Worm (Caenorhabditis elegans) whole organism, mixed stage, embryonic: ENCODE results near the gene pes-9.

Source experiments
- bed-3 ChIP-seq: fragments of 200-800 bp; sonication (Bioruptor generic); optimal IDR thresholded peaks from 3 replicates; lab custom pipeline; 2018; ENCODE audit warnings: mild to moderate bottlenecking, missing genetic modification characterization, moderate library complexity, missing compliant biosample characterization
- blmp-1 ChIP-seq: fragments of 150-350 bp; optimal IDR thresholded peaks from 2 replicates; lab custom pipeline; 2014; ENCODE audit warnings: missing biosample characterization, missing genetic modification characterization
- ceh-39 ChIP-seq: fragments of 150-350 bp; optimal IDR thresholded peaks from 2 replicates; lab custom pipeline; 2014; ENCODE audit warnings: missing biosample characterization, missing genetic modification characterization
- ceh-43 ChIP-seq: fragments of 200-800 bp; sonication (Bioruptor generic); optimal IDR thresholded peaks from 2 replicates; lab custom pipeline; 2018; ENCODE audit warnings: mild to moderate bottlenecking, missing genetic modification characterization, moderate library complexity, missing compliant biosample characterization
- ceh-83 ChIP-seq: fragments of 200-800 bp; sonication (Bioruptor generic); optimal IDR thresholded peaks from 2 replicates; lab custom pipeline; 2018; ENCODE audit warnings: mild to moderate bottlenecking, missing genetic modification characterization, missing compliant biosample characterization
- ces-1 ChIP-seq: fragments of 150-350 bp; optimal IDR thresholded peaks from 2 replicates; lab custom pipeline; 2014; ENCODE audit warnings: missing biosample characterization, missing genetic modification reagents, missing genetic modification characterization
- cnd-1 ChIP-seq: fragments of 200-800 bp; sonication (Bioruptor generic); optimal IDR thresholded peaks from 2 replicates; lab custom pipeline; 2018; ENCODE audit warnings: mild to moderate bottlenecking, missing genetic modification characterization, missing compliant biosample characterization
- drap-1 ChIP-seq: fragments of 200-800 bp; sonication (Bioruptor generic); optimal IDR thresholded peaks from 3 replicates; lab custom pipeline; 2018; ENCODE audit warnings: mild to moderate bottlenecking, missing genetic modification characterization, missing compliant biosample characterization
- elt-1 ChIP-seq: sonication (generic microtip); optimal IDR thresholded peaks from 2 replicates; lab custom pipeline; 2017; ENCODE audit warnings: missing genetic modification characterization, mild to moderate bottlenecking, missing compliant biosample characterization, antibody characterized with exemption, moderate library complexity, borderline replicate concordance; ENCODE audit not compliant: insufficient read depth
- elt-3 ChIP-seq: fragments of 150-350 bp; optimal IDR thresholded peaks from 2 replicates; lab custom pipeline; 2014; ENCODE audit warnings: missing biosample characterization, missing genetic modification characterization
- flh-1 ChIP-seq: fragments of 200-800 bp; sonication (Bioruptor generic); optimal IDR thresholded peaks from 2 replicates; lab custom pipeline; 2018; ENCODE audit warnings: mild to moderate bottlenecking, missing genetic modification characterization, moderate library complexity, missing compliant biosample characterization
- ham-2 ChIP-seq: fragments of 200-800 bp; sonication (Bioruptor generic); optimal IDR thresholded peaks from 2 replicates; lab custom pipeline; 2018; ENCODE audit warnings: mild to moderate bottlenecking, missing genetic modification characterization, missing compliant biosample characterization
- hlh-1 ChIP-seq: fragments of 150-350 bp; optimal IDR thresholded peaks from 2 replicates; lab custom pipeline; 2014; ENCODE audit warnings: missing biosample characterization, missing genetic modification reagents, missing genetic modification characterization
- lin-13 ChIP-seq: fragments of 150-350 bp; optimal IDR thresholded peaks from 2 replicates; lab custom pipeline; 2014; ENCODE audit warnings: missing biosample characterization, missing genetic modification characterization
- lin-32 ChIP-seq: fragments of 200-800 bp; sonication (Bioruptor generic); optimal IDR thresholded peaks from 2 replicates; lab custom pipeline; 2018; ENCODE audit warnings: mild to moderate bottlenecking, missing genetic modification characterization, missing compliant biosample characterization
- lsy-2 ChIP-seq: fragments of 150-350 bp; optimal IDR thresholded peaks from 2 replicates; lab custom pipeline; 2014; ENCODE audit warnings: missing biosample characterization, missing genetic modification characterization
- mab-5 ChIP-seq: fragments of 150-350 bp; optimal IDR thresholded peaks from 2 replicates; lab custom pipeline; 2014; ENCODE audit warnings: missing biosample characterization, missing genetic modification characterization
- mep-1 ChIP-seq: fragments of 150-350 bp; optimal IDR thresholded peaks from 2 replicates; lab custom pipeline; 2017; ENCODE audit warnings: missing biosample characterization, missing genetic modification reagents, missing genetic modification characterization, inconsistent platforms
- mls-2 ChIP-seq: sonication (generic microtip); optimal IDR thresholded peaks from 2 replicates; lab custom pipeline; 2016; ENCODE audit warnings: mild to moderate bottlenecking, missing genetic modification characterization, moderate library complexity, missing compliant biosample characterization
- nhr-12 ChIP-seq: fragments of 150-350 bp; optimal IDR thresholded peaks from 2 replicates; lab custom pipeline; 2014; ENCODE audit warnings: missing biosample characterization, missing genetic modification characterization
- nhr-237 ChIP-seq: fragments of 150-350 bp; optimal IDR thresholded peaks from 2 replicates; lab custom pipeline; 2014; ENCODE audit warnings: missing biosample characterization, missing genetic modification characterization
- nhr-28 ChIP-seq: fragments of 150-350 bp; optimal IDR thresholded peaks from 2 replicates; lab custom pipeline; 2014; ENCODE audit warnings: missing biosample characterization, missing genetic modification characterization
- nhr-76 ChIP-seq: sonication (generic microtip); optimal IDR thresholded peaks from 2 replicates; lab custom pipeline; 2017; ENCODE audit warnings: missing biosample characterization, missing genetic modification characterization
- pha-4 ChIP-seq: fragments of 150-350 bp; optimal IDR thresholded peaks from 2 replicates; lab custom pipeline; 2018; ENCODE audit warnings: missing biosample characterization, missing genetic modification reagents, missing genetic modification characterization
- sem-2 ChIP-seq: fragments of 200-800 bp; sonication (Bioruptor generic); optimal IDR thresholded peaks from 2 replicates; lab custom pipeline; 2018; ENCODE audit warnings: mild to moderate bottlenecking, missing genetic modification characterization, missing compliant biosample characterization
- snpc-4 ChIP-seq: fragments of 150-350 bp; optimal IDR thresholded peaks from 2 replicates; lab custom pipeline; 2014; ENCODE audit warnings: missing biosample characterization, missing genetic modification characterization
- tbx-8 ChIP-seq: fragments of 200-800 bp; sonication (Bioruptor generic); optimal IDR thresholded peaks from 2 replicates; lab custom pipeline; 2018; ENCODE audit warnings: mild to moderate bottlenecking, missing genetic modification characterization, moderate library complexity, missing compliant biosample characterization
- unc-120 ChIP-seq: sonication (generic microtip); optimal IDR thresholded peaks from 2 replicates; lab custom pipeline; 2017; ENCODE audit warnings: missing genetic modification characterization, missing compliant biosample characterization; ENCODE audit not compliant: poor library complexity, severe bottlenecking
- unc-62 ChIP-seq: fragments of 150-350 bp; optimal IDR thresholded peaks from 2 replicates; lab custom pipeline; 2014; ENCODE audit warnings: missing biosample characterization, missing genetic modification reagents, missing genetic modification characterization
- ztf-11 ChIP-seq: fragments of 150-350 bp; optimal IDR thresholded peaks from 2 replicates; lab custom pipeline; 2014; ENCODE audit warnings: missing biosample characterization, missing genetic modification characterization

Gene pes-9

DNA sequence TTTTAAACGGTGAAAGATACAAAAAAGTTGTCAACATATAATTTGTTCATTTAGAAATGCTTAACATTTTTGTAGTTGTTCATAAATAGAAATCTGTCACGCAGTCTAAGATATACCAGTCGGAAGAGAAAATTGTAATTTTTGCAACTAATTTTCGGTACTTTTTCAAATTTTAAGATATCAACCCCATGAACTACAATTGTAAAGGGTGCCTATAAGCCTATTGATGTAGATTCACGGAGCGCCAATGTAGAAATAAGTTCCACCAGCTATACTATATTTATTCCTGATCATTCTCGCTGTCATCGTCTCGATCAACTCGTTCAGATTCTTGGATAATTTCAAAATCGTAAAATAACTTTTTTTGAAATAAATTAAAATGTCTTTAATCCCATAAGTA, 1.9 kb downstream of the pes-9 start:
- TF ChIP-seq nhr-76 (no peak), flh-1 (GFP tag; lab: Kevin White, UChicago) (no peak), mab-5 (no peak), ces-1 (GFP tag; lab: Kevin White, UChicago) (no peak), tbx-8 (GFP tag; lab: Kevin White, UChicago) (no peak), nhr-28 (tag; lab: Kevin White, UChicago) (no peak), hlh-1 (tag; lab: Kevin White, UChicago) (no peak), unc-62 (GFP tag; lab: Kevin White, UChicago) (no peak), unc-120 (tag; lab: Kevin White, UChicago) (no peak), ceh-43 (no peak), drap-1 (GFP tag; lab: Kevin White, UChicago) (no peak), ham-2 (GFP tag; lab: Kevin White, UChicago) (no peak), elt-3 (tag; lab: Kevin White, UChicago) (no peak), lsy-2 (tag; lab: Kevin White, UChicago) (no peak), pha-4 (no peak), sem-2 (no peak), ceh-39 (tag; lab: Kevin White, UChicago) (no peak)
- TF ChIP-seq, all 35 proteins: peak for 0

DNA sequence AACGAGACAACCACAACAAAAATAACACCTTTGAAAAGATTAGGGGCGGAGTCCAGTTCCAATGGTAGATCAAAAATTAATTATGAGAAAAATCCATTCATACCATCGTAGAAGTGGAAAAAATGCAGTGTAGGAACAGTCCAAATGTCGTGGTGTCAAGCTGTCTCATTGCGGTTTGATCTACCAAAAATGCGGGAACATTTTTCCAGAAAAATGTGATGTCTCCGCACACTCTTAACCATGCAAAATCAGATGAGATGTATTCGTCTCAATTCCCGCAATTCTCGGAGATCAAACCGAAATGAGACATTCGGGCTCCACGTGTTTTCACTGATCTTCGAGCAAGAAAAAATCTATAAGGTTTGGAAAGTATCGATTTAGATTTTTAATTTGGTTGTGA, 2.7 kb downstream of the pes-9 start:
- TF ChIP-seq lin-13 (tag; lab: Kevin White, UChicago) (no peak), ceh-83 (GFP tag; lab: Kevin White, UChicago) (no peak), nhr-28 (tag; lab: Kevin White, UChicago) (no peak), blmp-1 (tag; lab: Kevin White, UChicago) (no peak), mep-1 (tag; lab: Kevin White, UChicago) (no peak), nhr-76 (no peak), elt-1 (tag; lab: Kevin White, UChicago) (no peak), drap-1 (GFP tag; lab: Kevin White, UChicago) (no peak), sem-2 (no peak), mab-5 (no peak), mls-2 (tag; lab: Kevin White, UChicago) (no peak), bed-3 (GFP tag; lab: Kevin White, UChicago) (no peak), unc-120 (tag; lab: Kevin White, UChicago) (no peak), ces-1 (GFP tag; lab: Kevin White, UChicago) (no peak), ceh-39 (tag; lab: Kevin White, UChicago) (no peak), ham-2 (GFP tag; lab: Kevin White, UChicago) (no peak), ztf-11 (no peak), tbx-8 (GFP tag; lab: Kevin White, UChicago) (no peak), snpc-4 (tag; lab: Kevin White, UChicago) (no peak)

DNA sequence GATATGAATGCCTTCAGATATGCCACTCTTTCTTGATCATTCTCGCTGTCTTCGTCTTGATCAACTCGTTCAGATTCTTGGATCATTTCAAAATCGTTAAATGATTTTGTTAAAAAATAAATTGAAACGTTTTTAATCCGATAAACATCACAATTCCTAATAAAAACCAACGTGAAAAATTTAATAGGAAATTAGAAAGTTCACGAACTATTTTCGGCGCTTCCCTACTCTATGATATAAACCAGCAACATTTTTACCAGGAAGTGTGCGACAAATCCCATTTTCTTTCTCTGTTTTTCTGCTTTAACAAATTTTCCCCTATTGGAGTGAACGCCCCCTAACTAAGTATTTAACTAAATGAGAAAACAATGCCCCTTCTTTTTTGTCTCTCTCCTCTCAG, 11.5 kb downstream of the pes-9 start, which contains the start of gene Y40H4A.2:
TSS of gene Y40H4A.2 (minus strand) at position 101 of the 400 bp plus-strand sequence.
- TF ChIP-seq nhr-237: no peak
- TF ChIP-seq blmp-1 (tag; lab: Kevin White, UChicago): no peak
- no peak for TF ChIP-seq ces-1 (GFP tag; lab: Kevin White, UChicago)
- no peak for TF ChIP-seq lin-13 (tag; lab: Kevin White, UChicago)
- TF ChIP-seq unc-120 (tag; lab: Kevin White, UChicago): no peak
- TF ChIP-seq nhr-76: no peak
- no peak for TF ChIP-seq mep-1 (tag; lab: Kevin White, UChicago)
- TF ChIP-seq lin-32: no peak
- no peak for TF ChIP-seq ceh-43
- TF ChIP-seq sem-2: no peak
- no peak for TF ChIP-seq cnd-1 (tag; lab: Kevin White, UChicago)
- no peak for TF ChIP-seq nhr-12
- no peak for TF ChIP-seq pha-4
- no peak for TF ChIP-seq ham-2 (GFP tag; lab: Kevin White, UChicago)
- no peak for TF ChIP-seq elt-1 (tag; lab: Kevin White, UChicago)
- TF ChIP-seq elt-3 (tag; lab: Kevin White, UChicago): no peak

DNA sequence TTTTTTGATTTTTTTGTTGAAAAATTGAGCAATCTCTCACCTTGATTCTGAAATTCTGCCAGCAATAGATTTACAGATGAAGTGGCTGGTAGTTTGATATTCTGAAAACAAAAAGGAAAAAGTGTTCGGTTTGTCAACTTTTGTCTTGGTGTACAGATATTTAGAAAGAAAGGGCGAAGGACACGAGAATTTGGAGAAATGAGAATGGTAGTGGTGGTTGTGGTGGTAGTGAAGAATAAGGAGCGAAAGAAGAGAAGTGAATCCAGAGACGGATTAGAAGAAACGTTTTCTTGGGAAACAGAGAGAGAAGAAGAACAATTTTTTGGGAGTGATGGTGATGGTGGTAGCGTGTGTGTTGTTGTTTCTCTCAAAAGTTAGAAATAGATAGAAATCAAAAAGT, 17.2 kb downstream of the pes-9 start, which contains the start of gene gar-3:
TSS of gene gar-3 (minus strand) at position 101 of the 400 bp plus-strand sequence.
- TF ChIP-seq lin-32 (no peak), mep-1 (tag; lab: Kevin White, UChicago) (no peak), mls-2 (tag; lab: Kevin White, UChicago) (no peak), ceh-43 (no peak), pha-4 (no peak), nhr-76 (no peak)
- TF ChIP-seq, all 35 proteins: peak for 0
